Worm (Caenorhabditis elegans) whole organism, L3 larva: ENCODE results near the gene B0244.15.

Experiments used
- R02D3.7 ChIP-seq: fragments of 150-350 bp; optimal IDR thresholded peaks from 2 replicates; lab custom pipeline; 2014; ENCODE audit warnings: missing biosample characterization, missing genetic modification characterization
- ZK546.5 ChIP-seq: sonication (generic microtip); optimal IDR thresholded peaks from 2 replicates; lab custom pipeline; 2017; ENCODE audit warnings: missing biosample characterization, missing genetic modification characterization
- ama-1 ChIP-seq: fragments of 150-350 bp; optimal IDR thresholded peaks from 2 replicates; lab custom pipeline; 2018
- ceh-16 ChIP-seq: sonication (generic microtip); optimal IDR thresholded peaks from 2 replicates; lab custom pipeline; 2017; ENCODE audit warnings: missing biosample characterization, missing genetic modification characterization
- ceh-28 ChIP-seq: fragments of 150-350 bp; optimal IDR thresholded peaks from 2 replicates; lab custom pipeline; 2014; ENCODE audit warnings: missing biosample characterization, missing genetic modification reagents, missing genetic modification characterization
- ceh-82 ChIP-seq: fragments of 150-350 bp; optimal IDR thresholded peaks from 2 replicates; lab custom pipeline; 2014; ENCODE audit warnings: missing biosample characterization, missing genetic modification characterization
- ceh-9 ChIP-seq: sonication (generic microtip); optimal IDR thresholded peaks from 2 replicates; lab custom pipeline; 2018; ENCODE audit warnings: missing biosample characterization, missing genetic modification characterization
- daf-12 ChIP-seq: fragments of 150-350 bp; optimal IDR thresholded peaks from 2 replicates; lab custom pipeline; 2014; ENCODE audit warnings: missing biosample characterization, missing genetic modification reagents, missing genetic modification characterization
- egl-5 ChIP-seq: fragments of 150-350 bp; optimal IDR thresholded peaks from 2 replicates; lab custom pipeline; 2017; ENCODE audit warnings: missing biosample characterization, missing genetic modification reagents, missing genetic modification characterization, inconsistent platforms
- elt-1 ChIP-seq: fragments of 150-350 bp; optimal IDR thresholded peaks from 2 replicates; lab custom pipeline; 2014; ENCODE audit warnings: missing biosample characterization, missing genetic modification characterization
- elt-2 ChIP-seq: sonication (generic microtip); optimal IDR thresholded peaks from 2 replicates; lab custom pipeline; 2016; ENCODE audit warnings: missing genetic modification reagents, mild to moderate bottlenecking, missing genetic modification characterization, missing compliant biosample characterization
- elt-3 ChIP-seq, 3 experiments: fragments of 150-350 bp in 1 of 3; sonication (generic microtip) in 2 of 3; optimal IDR thresholded peaks; 2 replicates in 2 of 3; 4 replicates in 1 of 3; lab custom pipeline; 2014 to 2017; ENCODE audit warnings: missing biosample characterization in 3 of 3, missing genetic modification characterization in 3 of 3
- eor-1 ChIP-seq, 2 experiments: fragments of 150-350 bp; optimal IDR thresholded peaks; 2 replicates each; lab custom pipeline; 2014 to 2018; ENCODE audit warnings: missing biosample characterization in 2 of 2, missing genetic modification characterization in 2 of 2
- fkh-10 ChIP-seq: sonication (generic microtip); optimal IDR thresholded peaks from 2 replicates; lab custom pipeline; 2017; ENCODE audit warnings: missing biosample characterization, missing genetic modification reagents, missing genetic modification characterization
- fkh-2 ChIP-seq: fragments of 150-350 bp; optimal IDR thresholded peaks from 2 replicates; lab custom pipeline; 2014; ENCODE audit warnings: missing biosample characterization, missing genetic modification reagents, missing genetic modification characterization
- fos-1 ChIP-seq: fragments of 150-350 bp; optimal IDR thresholded peaks from 2 replicates; lab custom pipeline; 2014; ENCODE audit warnings: missing biosample characterization, missing genetic modification characterization
- hmg-11 ChIP-seq: sonication (generic microtip); optimal IDR thresholded peaks from 2 replicates; lab custom pipeline; 2016; ENCODE audit warnings: missing genetic modification characterization, missing compliant biosample characterization
- jun-1 ChIP-seq: fragments of 150-350 bp; optimal IDR thresholded peaks from 2 replicates; lab custom pipeline; 2014; ENCODE audit warnings: missing biosample characterization, missing genetic modification reagents, missing genetic modification characterization
- lin-15B ChIP-seq: fragments of 150-350 bp; optimal IDR thresholded peaks from 2 replicates; lab custom pipeline; 2014; ENCODE audit warnings: missing biosample characterization, missing genetic modification characterization
- lin-39 ChIP-seq: fragments of 150-350 bp; optimal IDR thresholded peaks from 2 replicates; lab custom pipeline; 2018; ENCODE audit warnings: missing biosample characterization, missing genetic modification reagents, missing genetic modification characterization
- lsy-12 ChIP-seq: sonication (generic microtip); optimal IDR thresholded peaks from 2 replicates; lab custom pipeline; 2016; ENCODE audit warnings: mild to moderate bottlenecking, missing genetic modification characterization, missing compliant biosample characterization
- mdl-1 ChIP-seq: fragments of 150-350 bp; optimal IDR thresholded peaks from 2 replicates; lab custom pipeline; 2014; ENCODE audit warnings: missing biosample characterization, missing genetic modification characterization
- mml-1 ChIP-seq: fragments of 150-350 bp; sonication (generic microtip); optimal IDR thresholded peaks from 3 replicates; lab custom pipeline; 2014; ENCODE audit warnings: missing biosample characterization, missing genetic modification characterization
- nfya-1 ChIP-seq: sonication (generic microtip); optimal IDR thresholded peaks from 2 replicates; lab custom pipeline; 2017; ENCODE audit warnings: missing genetic modification characterization, mild to moderate bottlenecking, missing compliant biosample characterization, antibody characterized with exemption, moderate library complexity; ENCODE audit not compliant: insufficient read depth
- nhr-11 ChIP-seq: fragments of 150-350 bp; optimal IDR thresholded peaks from 2 replicates; lab custom pipeline; 2014; ENCODE audit warnings: missing biosample characterization, missing genetic modification characterization
- nhr-12 ChIP-seq: fragments of 150-350 bp; optimal IDR thresholded peaks from 2 replicates; lab custom pipeline; 2014; ENCODE audit warnings: missing biosample characterization, missing genetic modification characterization
- nhr-23 ChIP-seq: fragments of 150-350 bp; optimal IDR thresholded peaks from 2 replicates; lab custom pipeline; 2014; ENCODE audit warnings: missing biosample characterization, missing genetic modification reagents, missing genetic modification characterization
- nhr-25 ChIP-seq: sonication (generic microtip); optimal IDR thresholded peaks from 2 replicates; lab custom pipeline; 2017; ENCODE audit warnings: missing biosample characterization, missing genetic modification characterization
- nhr-43 ChIP-seq: sonication (generic microtip); optimal IDR thresholded peaks from 2 replicates; lab custom pipeline; 2016; ENCODE audit warnings: mild to moderate bottlenecking, missing genetic modification characterization, missing compliant biosample characterization; ENCODE audit not compliant: poor library complexity, severe bottlenecking
- nhr-67 ChIP-seq: fragments of 150-350 bp; optimal IDR thresholded peaks from 2 replicates; lab custom pipeline; 2014; ENCODE audit warnings: missing biosample characterization, missing genetic modification characterization
- nhr-77 ChIP-seq: fragments of 150-350 bp; optimal IDR thresholded peaks from 2 replicates; lab custom pipeline; 2014; ENCODE audit warnings: missing biosample characterization, missing genetic modification characterization
- pqm-1 ChIP-seq: fragments of 150-350 bp; optimal IDR thresholded peaks from 2 replicates; lab custom pipeline; 2017; ENCODE audit warnings: missing biosample characterization, missing genetic modification characterization, inconsistent platforms
- sea-2 ChIP-seq: fragments of 150-350 bp; sonication (generic microtip); optimal IDR thresholded peaks from 4 replicates; lab custom pipeline; 2014; ENCODE audit warnings: missing biosample characterization, missing genetic modification reagents, missing genetic modification characterization
- skn-1 ChIP-seq: fragments of 150-350 bp; optimal IDR thresholded peaks from 2 replicates; lab custom pipeline; 2014; ENCODE audit warnings: missing biosample characterization, missing genetic modification characterization
- snpc-4 ChIP-seq: fragments of 150-350 bp; optimal IDR thresholded peaks from 2 replicates; lab custom pipeline; 2014; ENCODE audit warnings: missing biosample characterization, missing genetic modification characterization
- tbx-2 ChIP-seq: sonication (generic microtip); optimal IDR thresholded peaks from 2 replicates; lab custom pipeline; 2016; ENCODE audit warnings: mild to moderate bottlenecking, missing genetic modification characterization, missing compliant biosample characterization
- unc-62 ChIP-seq: fragments of 150-350 bp; sonication (generic microtip); optimal IDR thresholded peaks from 4 replicates; lab custom pipeline; 2014; ENCODE audit warnings: missing biosample characterization, missing genetic modification reagents, missing genetic modification characterization
- zag-1 ChIP-seq: fragments of 150-350 bp; optimal IDR thresholded peaks from 2 replicates; lab custom pipeline; 2014; ENCODE audit warnings: missing biosample characterization, missing genetic modification characterization
- ztf-11 ChIP-seq: fragments of 150-350 bp; optimal IDR thresholded peaks from 2 replicates; lab custom pipeline; 2014; ENCODE audit warnings: missing biosample characterization, missing genetic modification characterization
- ztf-4 ChIP-seq: fragments of 150-350 bp; optimal IDR thresholded peaks from 2 replicates; lab custom pipeline; 2014; ENCODE audit warnings: missing biosample characterization, missing genetic modification characterization

The B0244.15 gene

DNA sequence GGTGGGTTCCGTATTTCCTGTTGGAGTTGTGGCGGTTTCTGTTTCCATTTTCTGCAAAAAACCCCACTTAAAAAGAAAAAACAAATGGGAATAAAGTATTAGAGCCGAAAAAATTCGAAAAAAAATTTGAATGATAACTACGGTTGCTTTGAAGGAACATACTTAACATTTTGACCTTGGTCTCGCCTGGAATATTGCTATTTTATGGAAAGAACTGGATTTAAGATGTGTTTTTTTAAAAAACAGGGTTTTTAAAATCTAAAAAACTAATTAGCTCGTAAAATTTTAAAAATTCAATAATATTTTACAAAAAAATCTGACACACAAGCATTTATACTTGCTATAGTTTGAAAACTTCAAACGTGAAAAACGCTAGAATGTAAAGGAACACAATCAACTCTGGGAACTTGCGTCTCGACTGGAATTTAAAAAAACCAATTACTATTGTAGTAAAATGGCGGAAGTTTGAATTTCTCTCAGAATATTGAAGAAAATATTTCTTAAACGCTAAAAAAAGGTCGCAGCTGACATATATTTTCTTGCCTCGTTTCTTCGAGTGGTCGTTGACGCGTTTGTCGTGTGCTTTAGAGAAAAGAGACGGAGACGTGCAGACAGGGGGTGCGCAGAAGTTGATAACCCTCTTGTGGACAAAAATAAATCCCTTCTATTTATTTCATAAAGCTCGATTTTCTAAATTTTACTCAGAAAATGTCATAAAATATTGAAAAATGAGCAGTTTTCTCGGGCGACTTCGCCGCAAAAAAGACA is 45.0 kb upstream of the B0244.15 start, which contains the start of the genes lgg-3 and rgs-5 (continued):
- TF ChIP-seq eor-1 (tag; optimal IDR thresholded peaks at IDR 0.05; lab: Kevin White, UChicago) (no peak), ama-1 (lab: Kevin White, UChicago) (no peak), nhr-25 (no peak), ceh-82 (no peak), fkh-10 (GFP tag; lab: Kevin White, UChicago) (no peak)

ce11 chrIII:5701491-5701890 is 41.7 kb upstream of the B0244.15 start:
- TF ChIP-seq unc-62 (GFP tag; lab: Kevin White, UChicago) (no peak), lin-39 (no peak), nhr-67 (tag; lab: Kevin White, UChicago) (no peak), elt-3 (tag; optimal IDR thresholded peaks at IDR 0.05; lab: Kevin White, UChicago) (no peak), tbx-2 (no peak), egl-5 (tag; lab: Kevin White, UChicago) (no peak), zag-1 (no peak), nhr-23 (tag; lab: Kevin White, UChicago) (no peak)

ce11 chrIII:5705228-5705888 is 37.8 kb upstream of the B0244.15 start, which contains the start of gene swp-1:
Gene swp-1, minus strand, starts transcription at chrIII:5705525.
- TF ChIP-seq jun-1, result no peak
- TF ChIP-seq skn-1 (tag; lab: Kevin White, UChicago), result no peak
- TF ChIP-seq nhr-43, result no peak
- no peak for TF ChIP-seq egl-5 (tag; lab: Kevin White, UChicago)
- TF ChIP-seq elt-2 (tag; lab: Kevin White, UChicago), result no peak
- no peak for TF ChIP-seq ceh-16 (tag; lab: Kevin White, UChicago)
- TF ChIP-seq mml-1 (tag; lab: Kevin White, UChicago), result no peak
- TF ChIP-seq nhr-11 (tag; lab: Kevin White, UChicago), result no peak
- no peak for TF ChIP-seq ceh-9 (tag; lab: Kevin White, UChicago)
- no peak for TF ChIP-seq tbx-2
- TF ChIP-seq ama-1 (lab: Kevin White, UChicago), result no peak
- no peak for TF ChIP-seq lin-15B (tag; lab: Kevin White, UChicago)
- no peak for TF ChIP-seq nhr-67 (tag; lab: Kevin White, UChicago)
- TF ChIP-seq ZK546.5 (tag; lab: Kevin White, UChicago), result no peak
- no peak for TF ChIP-seq nhr-25
- TF ChIP-seq ceh-82, result no peak

DNA sequence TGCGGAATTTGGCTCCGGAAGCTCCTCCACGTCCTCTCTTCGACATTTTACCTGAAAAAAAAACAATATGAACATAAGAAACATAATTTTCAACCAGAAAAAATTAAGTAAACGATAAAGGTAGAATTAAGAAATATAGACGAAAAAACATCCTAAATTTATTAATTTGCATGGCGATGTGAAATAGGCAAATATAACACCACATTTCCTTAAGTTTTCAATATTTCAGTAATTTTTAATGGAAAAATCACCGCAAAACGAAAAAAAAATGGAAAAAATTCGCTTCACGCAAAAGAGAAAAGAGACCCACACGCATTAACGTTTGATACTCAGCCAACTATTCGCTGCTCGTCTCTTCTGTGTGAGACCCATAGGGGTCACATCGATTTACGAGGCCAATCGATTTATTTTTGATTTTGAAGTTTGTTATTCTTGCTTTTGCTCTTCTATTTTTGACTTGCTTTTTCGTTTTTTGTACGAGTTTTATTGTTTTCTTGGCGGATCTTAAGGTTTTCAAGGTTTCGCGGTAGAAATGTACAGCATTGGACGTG is 37.0 kb upstream of the B0244.15 start, which contains the start of gene rpl-23:
TSS of gene rpl-23 (minus strand) at position 51 of the 551 bp plus-strand sequence.
- TF ChIP-seq fkh-2 (tag; lab: Kevin White, UChicago), result no peak
- TF ChIP-seq unc-62 (GFP tag; lab: Kevin White, UChicago), result no peak
- no peak for TF ChIP-seq nhr-12
- peak; percentile 99 for TF ChIP-seq nhr-23 (tag; lab: Kevin White, UChicago)
- no peak for TF ChIP-seq ztf-11 (tag; lab: Kevin White, UChicago)
- peak; percentile 56 for TF ChIP-seq ceh-82
- peak; percentile 55 for TF ChIP-seq elt-2 (tag; lab: Kevin White, UChicago)
- peak; percentile 32 for TF ChIP-seq nhr-77 (tag; lab: Kevin White, UChicago)
- no peak for TF ChIP-seq daf-12
- TF ChIP-seq lin-15B (tag; lab: Kevin White, UChicago), result peak; percentile 93
- TF ChIP-seq snpc-4 (tag; lab: Kevin White, UChicago), result peak; percentile 84
- peak; percentile 70 for TF ChIP-seq lsy-12 (tag; lab: Kevin White, UChicago)
- TF ChIP-seq sea-2 (GFP tag; lab: Kevin White, UChicago), result no peak
- TF ChIP-seq nhr-25, result peak; percentile 97
- TF ChIP-seq nhr-67 (tag; lab: Kevin White, UChicago), result no peak
- no peak for TF ChIP-seq ztf-4 (tag; lab: Kevin White, UChicago)
- TF ChIP-seq mdl-1, result no peak
- TF ChIP-seq ZK546.5 (tag; lab: Kevin White, UChicago), result peak; percentile 3
- TF ChIP-seq elt-1 (tag; lab: Kevin White, UChicago), result peak; percentile 48
- peak; percentile 91 for TF ChIP-seq pqm-1 (tag; lab: Kevin White, UChicago)
- peak; percentile 99 for TF ChIP-seq R02D3.7 (tag; lab: Kevin White, UChicago)
- peak; percentile 98 for TF ChIP-seq lin-39
- peak; percentile 17 for TF ChIP-seq tbx-2
- TF ChIP-seq nhr-43, result peak; percentile 58
- peak; percentile 96 for TF ChIP-seq nfya-1 (tag; lab: Kevin White, UChicago)
- TF ChIP-seq skn-1 (tag; lab: Kevin White, UChicago), result peak; percentile 85
- peak; percentile 77 for TF ChIP-seq hmg-11 (tag; lab: Kevin White, UChicago)
- no peak for TF ChIP-seq mml-1 (tag; lab: Kevin White, UChicago)
- peak; percentile 96 for TF ChIP-seq ceh-28 (tag; lab: Kevin White, UChicago)
- TF ChIP-seq jun-1, result peak; percentile 73
- TF ChIP-seq egl-5 (tag; lab: Kevin White, UChicago), result peak; percentile 97
- peak; percentile 48 for TF ChIP-seq fos-1 (tag; lab: Kevin White, UChicago)
- TF ChIP-seq eor-1 (tag; optimal IDR thresholded peaks at IDR 0.05; lab: Kevin White, UChicago), result no peak
- peak; percentile 36 for TF ChIP-seq ama-1 (lab: Kevin White, UChicago)
- peak; percentile 7 for TF ChIP-seq zag-1
- TF ChIP-seq fkh-10 (GFP tag; lab: Kevin White, UChicago), result peak; percentile 81
- TF ChIP-seq ceh-16 (tag; lab: Kevin White, UChicago), result peak; percentile 65
